Worm (Caenorhabditis elegans) whole organism, midembryonic: Measurements from ENCODE around the gene K09H11.4.

ENCODE experiments used
- T22C8.4 ChIP-seq: fragments of 200-800 bp; sonication (Bioruptor generic); IDR thresholded peaks from 2 replicates; pipeline ENCODE4 v1.3.6; 2022; ENCODE audit warnings: missing genetic modification characterization, missing compliant biosample characterization
- flt-1 ChIP-seq: fragments of 200-800 bp; sonication (Bioruptor generic); IDR thresholded peaks from 2 replicates; pipeline ENCODE4 v1.3.6; 2022; ENCODE audit warnings: missing genetic modification characterization, missing compliant biosample characterization
- klf-2 ChIP-seq: fragments of 200-800 bp; sonication (Bioruptor generic); conservative IDR thresholded peaks from 2 replicates; pipeline ENCODE4 v1.3.6; 2022; ENCODE audit warnings: missing genetic modification reagents, missing genetic modification characterization, missing compliant biosample characterization
- tab-1 ChIP-seq: fragments of 200-800 bp; sonication (Bioruptor generic); IDR thresholded peaks from 2 replicates; pipeline ENCODE4 v1.3.6; 2022; ENCODE audit warnings: missing genetic modification characterization, missing compliant biosample characterization
- ztf-23 ChIP-seq: fragments of 200-800 bp; sonication (Bioruptor generic); IDR thresholded peaks from 2 replicates; pipeline ENCODE4 v1.3.6; 2022; ENCODE audit warnings: missing genetic modification reagents, missing genetic modification characterization, missing compliant biosample characterization

ce11 chrV:5682530-5682929 lies 43.8 kb downstream of the K09H11.4 start, which contains the start of gene prp-39:
- TF ChIP-seq flt-1 (GFP tag; lab: Robert Waterston, UW): no peak
- TF ChIP-seq tab-1: no peak
- no peak for TF ChIP-seq ztf-23 (GFP tag; lab: Robert Waterston, UW)
- TF ChIP-seq klf-2 (GFP tag; lab: Robert Waterston, UW): no peak
- TF ChIP-seq T22C8.4 (GFP tag; lab: Robert Waterston, UW): no peak
